Worm (Caenorhabditis elegans) whole organism, L4/young adult: ENCODE measurements around the gene F42H10.3.

Experiments used
- dao-5 ChIP-seq: sonication (generic microtip); optimal IDR thresholded peaks from 2 replicates; lab custom pipeline; 2016; ENCODE audit warnings: missing genotype, missing genetic modification characterization, moderate library complexity, missing compliant biosample characterization
- him-1 ChIP-seq: sonication (generic microtip); optimal IDR thresholded peaks from 2 replicates; lab custom pipeline; 2016; ENCODE audit warnings: missing genotype, missing genetic modification reagents, missing genetic modification characterization, missing compliant biosample characterization

- TF ChIP-seq dao-5 (tag; lab: Kevin White, UChicago), result no peak
- TF ChIP-seq him-1 (tag; lab: Kevin White, UChicago), result no peak
Measured at ce11 chrIII:8446061-8446460, 37.9 kb upstream of the F42H10.3 start.
